Worm (Caenorhabditis elegans): ENCODE data around the gene cfim-2.

DNA sequence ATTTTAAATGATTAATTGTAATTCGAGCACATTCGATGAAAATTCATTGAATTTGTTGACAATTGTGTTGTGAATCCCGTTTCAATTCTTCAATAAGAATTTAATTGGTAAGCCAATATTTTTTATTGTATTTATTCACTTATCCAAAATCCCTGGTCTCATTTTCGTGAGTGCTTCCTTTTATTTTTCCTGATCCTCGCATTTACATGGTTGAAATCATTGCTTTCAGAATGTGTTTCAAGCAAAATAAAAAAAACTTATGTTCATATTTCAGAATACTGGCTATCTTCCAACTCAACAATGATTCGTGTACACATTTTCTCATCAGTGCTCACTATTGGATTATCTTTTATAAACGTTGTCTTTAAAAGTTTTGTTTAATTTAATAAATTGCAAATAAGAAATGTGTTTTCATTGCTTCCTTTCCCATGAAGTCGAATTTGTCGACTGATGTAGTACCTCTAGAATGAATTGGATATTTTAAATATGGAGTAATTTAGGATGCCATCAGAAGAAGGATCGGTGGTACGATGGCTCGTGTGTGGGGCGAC, 3.9 kb downstream of the cfim-2 start, which contains the start of the genes D1046.18 and slc-25A26:
- no peak for TF ChIP-seq nhr-6 (tag; optimal IDR thresholded peaks at IDR 0.05)
- no peak for TF ChIP-seq elt-1 (tag; optimal IDR thresholded peaks at IDR 0.05)
- TF ChIP-seq aly-2 (tag; optimal IDR thresholded peaks at IDR 0.05): no peak
- TF ChIP-seq unc-62 (GFP tag; optimal IDR thresholded peaks at IDR 0.05): no peak
- TF ChIP-seq mdl-1 (tag; optimal IDR thresholded peaks at IDR 0.05): no peak
- TF ChIP-seq ZK546.5 (tag; optimal IDR thresholded peaks at IDR 0.05): no peak
- TF ChIP-seq sem-4 (tag; optimal IDR thresholded peaks at IDR 0.05): no peak

All from whole organism, L2 larva.